Worm (Caenorhabditis elegans): Measurements from ENCODE around the gene irld-29.

DNA sequence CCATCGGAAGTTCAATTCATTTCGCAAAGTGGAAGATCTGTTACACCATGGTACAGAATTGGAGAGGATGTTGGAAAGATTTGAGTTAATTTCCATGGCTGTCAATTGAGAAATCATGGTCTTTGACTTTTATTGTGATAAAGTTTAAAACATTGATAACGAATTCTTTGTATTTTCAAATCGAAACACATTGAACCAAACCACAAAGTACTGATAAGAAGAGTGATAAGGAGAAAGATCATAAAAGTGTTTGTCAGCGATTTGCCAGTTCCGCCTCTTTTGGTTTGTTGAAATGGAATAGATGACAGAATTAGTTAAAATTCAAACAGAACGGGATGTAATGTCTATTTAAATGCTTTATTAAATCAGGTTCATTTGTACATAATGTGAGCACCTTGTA lies 11.3 kb downstream of the irld-29 start:
- TF ChIP-seq pqm-1 (tag; optimal IDR thresholded peaks at IDR 0.05): no peak
- TF ChIP-seq snpc-4 (tag; optimal IDR thresholded peaks at IDR 0.05): no peak
- no peak for TF ChIP-seq sptf-1 (tag; optimal IDR thresholded peaks at IDR 0.05)
- no peak for TF ChIP-seq unc-62 (GFP tag; optimal IDR thresholded peaks at IDR 0.05)
- TF ChIP-seq nhr-77 (tag; optimal IDR thresholded peaks at IDR 0.05): no peak
- TF ChIP-seq lin-14 (GFP tag; optimal IDR thresholded peaks at IDR 0.05): peak; percentile 36
- no peak for TF ChIP-seq mdl-1 (tag; optimal IDR thresholded peaks at IDR 0.05)
- TF ChIP-seq efl-1 (optimal IDR thresholded peaks at IDR 0.05): no peak
- peak in 1 of 2 experiments; percentile 64 for TF ChIP-seq efl-1 (GFP tag; optimal IDR thresholded peaks at IDR 0.05 in 1 of 2)
- TF ChIP-seq unc-30 (tag; optimal IDR thresholded peaks at IDR 0.05): no peak
